Fruit fly (Drosophila melanogaster) whole organism, embryonic: Measurements from ENCODE around the gene Ugt305A1.

Experiments
- Antp ChIP-seq: fragments of 200-800 bp; sonication (Bioruptor generic); optimal IDR thresholded peaks from 3 replicates; lab custom pipeline; 2016; ENCODE audit warnings: missing biosample characterization, missing genetic modification characterization
- CG10147 ChIP-seq: fragments of 200-800 bp; sonication (Bioruptor generic); optimal IDR thresholded peaks from 2 replicates; lab custom pipeline; 2019; ENCODE audit warnings: missing biosample characterization, mild to moderate bottlenecking, missing genetic modification characterization, moderate library complexity
- CG10267 ChIP-seq: fragments of 200-800 bp; sonication (Bioruptor generic); optimal IDR thresholded peaks from 2 replicates; lab custom pipeline; 2018; ENCODE audit warnings: missing biosample characterization, mild to moderate bottlenecking, missing genetic modification characterization, moderate library complexity
- CG10366 ChIP-seq: fragments of 200-800 bp; sonication (Bioruptor generic); IDR thresholded peaks from 2 replicates; pipeline ENCODE4 v1.3.6; 2022; ENCODE audit warnings: missing biosample characterization, missing genetic modification characterization
- CG10979 ChIP-seq: fragments of 200-800 bp; sonication (Bioruptor generic); optimal IDR thresholded peaks from 2 replicates; lab custom pipeline; 2018; ENCODE audit warnings: missing biosample characterization, mild to moderate bottlenecking, missing genetic modification characterization, moderate library complexity
- CG12659 ChIP-seq: fragments of 200-800 bp; sonication (Bioruptor generic); optimal IDR thresholded peaks from 3 replicates; lab custom pipeline; 2017; ENCODE audit warnings: mild to moderate bottlenecking, missing biosample characterization, missing genetic modification reagents, missing genetic modification characterization
- CG13424 ChIP-seq: fragments of 200-800 bp; sonication (Bioruptor generic); optimal IDR thresholded peaks from 2 replicates; lab custom pipeline; 2019; ENCODE audit warnings: missing biosample characterization, mild to moderate bottlenecking, missing genetic modification characterization, moderate library complexity
- CG15514 ChIP-seq: fragments of 200-800 bp; sonication (Bioruptor generic); optimal IDR thresholded peaks from 3 replicates; lab custom pipeline; 2017; ENCODE audit warnings: missing biosample characterization, missing genetic modification characterization, mild to moderate bottlenecking, moderate library complexity, missing genetic modification reagents
- CG16813 ChIP-seq: fragments of 200-800 bp; sonication (Bioruptor generic); IDR thresholded peaks from 3 replicates; pipeline ENCODE4 v1.3.6; 2022; ENCODE audit warnings: missing biosample characterization, missing genetic modification characterization; ENCODE audit not compliant: partially characterized antibody
- CG2120 ChIP-seq: fragments of 200-800 bp; sonication (Bioruptor generic); optimal IDR thresholded peaks from 3 replicates; lab custom pipeline; 2016; ENCODE audit warnings: missing biosample characterization, missing genetic modification characterization
- CG31441 ChIP-seq: fragments of 200-800 bp; sonication (Bioruptor generic); IDR thresholded peaks from 2 replicates; pipeline ENCODE4 v1.3.6; 2022; ENCODE audit warnings: missing biosample characterization, missing genetic modification characterization
- CG32532 ChIP-seq: fragments of 200-800 bp; sonication (Bioruptor generic); IDR thresholded peaks from 2 replicates; pipeline ENCODE4 v1.3.6; 2022; ENCODE audit warnings: missing biosample characterization, missing genetic modification characterization
- CG33213 ChIP-seq: fragments of 200-800 bp; sonication (Bioruptor generic); optimal IDR thresholded peaks from 3 replicates; lab custom pipeline; 2016; ENCODE audit warnings: missing biosample characterization, missing genetic modification characterization
- CG33557 ChIP-seq: fragments of 200-800 bp; sonication (Bioruptor generic); optimal IDR thresholded peaks from 2 replicates; lab custom pipeline; 2019; ENCODE audit warnings: missing biosample characterization, mild to moderate bottlenecking, missing genetic modification characterization, moderate library complexity
- CG34376 ChIP-seq: fragments of 200-800 bp; sonication (Bioruptor generic); optimal IDR thresholded peaks from 2 replicates; lab custom pipeline; 2018; ENCODE audit warnings: missing biosample characterization, mild to moderate bottlenecking, missing genetic modification characterization
- CG3847 ChIP-seq: fragments of 200-800 bp; sonication (Bioruptor generic); IDR thresholded peaks from 2 replicates; pipeline ENCODE4 v1.3.6; 2022; ENCODE audit warnings: missing biosample characterization, missing genetic modification characterization
- CG4404 ChIP-seq: fragments of 200-800 bp; sonication (Bioruptor generic); IDR thresholded peaks from 2 replicates; pipeline ENCODE4 v1.3.6; 2022; ENCODE audit warnings: missing biosample characterization, missing genetic modification characterization
- CG7839 ChIP-seq: fragments of 200-800 bp; sonication (Bioruptor generic); optimal IDR thresholded peaks from 3 replicates; lab custom pipeline; 2018; ENCODE audit warnings: missing biosample characterization, mild to moderate bottlenecking, missing genetic modification characterization, moderate library complexity
- CG8089 ChIP-seq: fragments of 200-800 bp; sonication (Bioruptor generic); optimal IDR thresholded peaks from 3 replicates; lab custom pipeline; 2016; ENCODE audit warnings: missing biosample characterization, missing genetic modification characterization
- D ChIP-seq, 2 experiments: fragments of 200-800 bp in 1 of 2; fragments of >200 bp in 1 of 2; sonication (Bioruptor generic) in 1 of 2; optimal IDR thresholded peaks; 2 replicates in 1 of 2; 3 replicates in 1 of 2; lab custom pipeline; 2017; ENCODE audit warnings: mild to moderate bottlenecking in 1 of 2, missing biosample characterization in 1 of 2, missing genetic modification characterization in 1 of 2, missing genetic modification reagents in 1 of 2
- Deaf1 ChIP-seq: fragments of 200-800 bp; optimal IDR thresholded peaks from 3 replicates; lab custom pipeline; 2019; ENCODE audit warnings: missing biosample characterization, mild to moderate bottlenecking, missing genetic modification characterization, moderate library complexity
- Doc2 ChIP-seq: fragments of 200-800 bp; sonication (Bioruptor generic); IDR thresholded peaks from 2 replicates; pipeline ENCODE4 v1.3.6; 2022; ENCODE audit warnings: missing biosample characterization, missing genetic modification characterization
- Ets65A ChIP-seq: fragments of 200-800 bp; sonication (Bioruptor generic); peaks from one replicate; lab custom pipeline; 2016; ENCODE audit warnings: missing biosample characterization, missing genetic modification characterization
- HHEX ChIP-seq: fragments of 200-800 bp; sonication (Bioruptor generic); optimal IDR thresholded peaks from 3 replicates; lab custom pipeline; 2017; ENCODE audit warnings: missing biosample characterization, mild to moderate bottlenecking, missing genetic modification characterization, missing genetic modification reagents
- HLH3B ChIP-seq: fragments of 200-800 bp; sonication (Bioruptor generic); IDR thresholded peaks from 2 replicates; pipeline ENCODE4 v1.3.6; 2022; ENCODE audit warnings: missing biosample characterization, missing genetic modification characterization
- Hmr ChIP-seq: fragments of 200-800 bp; sonication (Bioruptor generic); optimal IDR thresholded peaks from 3 replicates; lab custom pipeline; 2017; ENCODE audit warnings: mild to moderate bottlenecking, missing biosample characterization, missing genetic modification reagents, missing genetic modification characterization
- Med ChIP-seq: fragments of 200-800 bp; sonication (Bioruptor generic); peaks from one replicate; lab custom pipeline; 2016; ENCODE audit warnings: missing biosample characterization, missing genetic modification characterization, mild to moderate bottlenecking, inconsistent platforms, moderate library complexity
- Oli ChIP-seq: fragments of 200-800 bp; sonication (Bioruptor generic); optimal IDR thresholded peaks from 2 replicates; lab custom pipeline; 2018; ENCODE audit warnings: missing biosample characterization, mild to moderate bottlenecking, missing genetic modification characterization, moderate library complexity
- PHDP ChIP-seq: fragments of 200-800 bp; sonication (Bioruptor generic); optimal IDR thresholded peaks from 3 replicates; lab custom pipeline; 2018; ENCODE audit warnings: missing biosample characterization, mild to moderate bottlenecking, missing genetic modification characterization, moderate library complexity
- Ptx1 ChIP-seq: fragments of 200-800 bp; sonication (Bioruptor generic); IDR thresholded peaks from 2 replicates; pipeline ENCODE4 v1.3.6; 2022; ENCODE audit warnings: missing biosample characterization, missing genetic modification characterization
- Sox102F ChIP-seq: fragments of 200-800 bp; sonication (Bioruptor generic); optimal IDR thresholded peaks from 2 replicates; lab custom pipeline; 2018; ENCODE audit warnings: missing biosample characterization, mild to moderate bottlenecking, missing genetic modification characterization, moderate library complexity
- cg ChIP-seq: fragments of 200-800 bp; sonication (Bioruptor generic); optimal IDR thresholded peaks from 3 replicates; lab custom pipeline; 2019; ENCODE audit warnings: missing biosample characterization, mild to moderate bottlenecking, missing genetic modification characterization, moderate library complexity
- dati ChIP-seq: fragments of 200-800 bp; sonication (Bioruptor generic); IDR thresholded peaks from 2 replicates; pipeline ENCODE4 v1.3.6; 2022; ENCODE audit warnings: missing biosample characterization, missing genetic modification characterization
- dpn ChIP-seq, 2 experiments: fragments of 200-800 bp; sonication (Bioruptor generic); optimal IDR thresholded peaks; 3 replicates each; lab custom pipeline; 2016; ENCODE audit warnings: missing biosample characterization in 2 of 2, missing genetic modification characterization in 2 of 2
- dysf ChIP-seq: fragments of 200-800 bp; sonication (Bioruptor generic); IDR thresholded peaks from 3 replicates; pipeline ENCODE4 v1.3.6; 2022; ENCODE audit warnings: missing biosample characterization, missing genetic modification characterization
- gem ChIP-seq: fragments of 200-800 bp; sonication (Bioruptor generic); optimal IDR thresholded peaks from 2 replicates; lab custom pipeline; 2019; ENCODE audit warnings: missing biosample characterization, mild to moderate bottlenecking, missing genetic modification characterization, moderate library complexity
- gfzf ChIP-seq: fragments of 200-800 bp; sonication (Bioruptor generic); optimal IDR thresholded peaks from 2 replicates; lab custom pipeline; 2016; ENCODE audit warnings: missing biosample characterization, mild to moderate bottlenecking, missing genetic modification characterization, moderate library complexity
- grn ChIP-seq: fragments of 200-800 bp; sonication (Bioruptor generic); optimal IDR thresholded peaks from 3 replicates; lab custom pipeline; 2017; ENCODE audit warnings: missing biosample characterization, missing genetic modification characterization
- lab ChIP-seq: fragments of 200-800 bp; sonication (Bioruptor generic); optimal IDR thresholded peaks from 3 replicates; lab custom pipeline; 2017; ENCODE audit warnings: missing biosample characterization, missing genetic modification characterization, mild to moderate bottlenecking, moderate library complexity, missing genetic modification reagents
- nmo ChIP-seq: fragments of 200-800 bp; sonication (Bioruptor generic); optimal IDR thresholded peaks from 2 replicates; lab custom pipeline; 2018; ENCODE audit warnings: missing biosample characterization, mild to moderate bottlenecking, missing genetic modification characterization, moderate library complexity
- org-1 ChIP-seq: fragments of 200-800 bp; sonication (Bioruptor generic); optimal IDR thresholded peaks from 2 replicates; lab custom pipeline; 2017; ENCODE audit warnings: missing biosample characterization, missing genetic modification characterization
- prd ChIP-seq, 3 experiments: fragments of >200 bp in 2 of 3; fragments of 200-800 bp in 1 of 3; sonication (Bioruptor generic) in 1 of 3; optimal IDR thresholded peaks in 2 of 3; IDR thresholded peaks in 1 of 3; 2 replicates in 2 of 3; 3 replicates in 1 of 3; pipeline versions ENCODE4 v1.3.6 to Lab custom; 2017 to 2022; ENCODE audit warnings: missing biosample characterization in 1 of 3, missing genetic modification characterization in 1 of 3
- repo ChIP-seq: fragments of 200-800 bp; sonication (Bioruptor generic); optimal IDR thresholded peaks from 2 replicates; lab custom pipeline; 2016; ENCODE audit warnings: missing biosample characterization, missing genetic modification characterization
- row ChIP-seq: fragments of 200-800 bp; sonication (Bioruptor generic); IDR thresholded peaks from 3 replicates; pipeline ENCODE4 v1.3.6; 2022; ENCODE audit warnings: missing biosample characterization, missing genetic modification characterization
- sens ChIP-seq: fragments of 200-800 bp; sonication (Bioruptor generic); peaks from one replicate; lab custom pipeline; 2016; ENCODE audit warnings: missing biosample characterization, missing genetic modification characterization
- slbo ChIP-seq: fragments of 200-800 bp; sonication (Bioruptor generic); IDR thresholded peaks from 2 replicates; pipeline ENCODE4 v1.3.6; 2022; ENCODE audit warnings: missing biosample characterization, missing genetic modification characterization
- stc ChIP-seq: fragments of 200-800 bp; sonication (Bioruptor generic); IDR thresholded peaks from 2 replicates; pipeline ENCODE4 v1.3.6; 2022; ENCODE audit warnings: missing biosample characterization, missing genetic modification characterization
- unpg ChIP-seq: fragments of 200-800 bp; sonication (Bioruptor generic); optimal IDR thresholded peaks from 3 replicates; lab custom pipeline; 2018; ENCODE audit warnings: missing biosample characterization, mild to moderate bottlenecking, missing genetic modification characterization, moderate library complexity
- wek ChIP-seq: fragments of 200-800 bp; sonication (Bioruptor generic); optimal IDR thresholded peaks from 3 replicates; lab custom pipeline; 2018; ENCODE audit warnings: missing biosample characterization, mild to moderate bottlenecking, missing genetic modification characterization, moderate library complexity

Ugt305A1 gene

dm6 chr3L:4059293-4059820, at the start of gene Ugt305A1:
Gene Ugt305A1, plus strand, starts transcription at chr3L:4059770.
- no peak for TF ChIP-seq gfzf (GFP tag; lab: Kevin White, UChicago)
- peak in 1 of 2 experiments; percentile 3 for TF ChIP-seq dpn (GFP tag; optimal IDR thresholded peaks at IDR 0.05; lab: Kevin White, UChicago)
- TF ChIP-seq CG2120, result peak; percentile 30
- TF ChIP-seq stc (GFP tag; lab: Robert Waterston, UW), result 0 out of 2 replicates have a peak, but pooled peaks have one; percentile 24
- TF ChIP-seq sens (GFP tag; lab: Kevin White, UChicago), result peak; percentile 78
- 0 out of 2 replicates have a peak, but pooled peaks have one; percentile 10 for TF ChIP-seq dati (GFP tag; lab: Robert Waterston, UW)
- peak; percentile 61 for TF ChIP-seq Ets65A (GFP tag; lab: Kevin White, UChicago)
- 0 out of 3 replicates have a peak, but pooled peaks have one; percentile 19 for TF ChIP-seq dysf (GFP tag; lab: Robert Waterston, UW)
- TF ChIP-seq Oli (tag; lab: Kevin White, UChicago), result peak; percentile 6
- TF ChIP-seq row, result peak; percentile 50; the same call in 2 of the 3 replicates
- peak; percentile 30 for TF ChIP-seq PHDP (tag; lab: Kevin White, UChicago)
- 0 out of 2 replicates have a peak, but pooled peaks have one; percentile 35 for TF ChIP-seq slbo
- TF ChIP-seq CG33557 (GFP tag; lab: Kevin White, UChicago), result no peak
- TF ChIP-seq wek, result peak; percentile 50
- TF ChIP-seq Hmr, result peak; percentile 22
- TF ChIP-seq CG12659, result peak; percentile 11
- TF ChIP-seq Med (GFP tag; lab: Kevin White, UChicago), result peak; percentile 65
- TF ChIP-seq Sox102F (GFP tag; lab: Kevin White, UChicago), result peak; percentile 31
- peak; percentile 17 for TF ChIP-seq grn (GFP tag; lab: Kevin White, UChicago)
- peak; percentile 39; the same call in 1 of the 2 replicates for TF ChIP-seq CG32532 (GFP tag; lab: Robert Waterston, UW)
- TF ChIP-seq CG34376 (GFP tag; lab: Kevin White, UChicago), result peak; percentile 6
- TF ChIP-seq CG33213, result no peak
- peak; percentile 17 for TF ChIP-seq unpg
- TF ChIP-seq cg (GFP tag; lab: Kevin White, UChicago), result no peak
- TF ChIP-seq HLH3B, result no peak
- TF ChIP-seq Ptx1 (GFP tag; lab: Robert Waterston, UW), result peak; percentile 28; the same call in 1 of the 2 replicates
- TF ChIP-seq CG16813 (GFP tag; lab: Robert Waterston, UW), result no peak
- no peak for TF ChIP-seq prd (optimal IDR thresholded peaks at IDR 0.05; lab: Kevin White, UChicago)
- TF ChIP-seq prd (GFP tag; IDR thresholded peaks at IDR 0.05; lab: Robert Waterston, UW), result peak; percentile 26; the same call in 1 of the 3 replicates
- 0 out of 2 replicates have a peak, but pooled peaks have one; percentile 11 for TF ChIP-seq CG31441
- peak; percentile 4 for TF ChIP-seq CG15514 (GFP tag; lab: Kevin White, UChicago)
- TF ChIP-seq CG10979, result peak; percentile 5
- TF ChIP-seq, all 482 proteins: peak for 25

- TF ChIP-seq gem (tag; lab: Kevin White, UChicago) (peak; percentile 51), CG4404 (GFP tag; lab: Robert Waterston, UW) (no peak), CG10366 (GFP tag; lab: Robert Waterston, UW) (no peak), Deaf1 (tag; lab: Kevin White, UChicago) (no peak), nmo (GFP tag; lab: Kevin White, UChicago) (peak; percentile 12), CG8089 (GFP tag; lab: Kevin White, UChicago) (no peak), org-1 (peak; percentile 20), HHEX (GFP tag; lab: Kevin White, UChicago) (peak; percentile 24), CG7839 (tag; lab: Kevin White, UChicago) (peak; percentile 38), CG13424 (peak; percentile 17), Antp (GFP tag; lab: Kevin White, UChicago) (no peak), D (optimal IDR thresholded peaks at IDR 0.05; lab: Kevin White, UChicago) (no peak), D (GFP tag; optimal IDR thresholded peaks at IDR 0.05; lab: Kevin White, UChicago) (no peak), repo (no peak), CG10147 (peak; percentile 21), CG10267 (tag; lab: Kevin White, UChicago) (peak; percentile 22), Doc2 (GFP tag; lab: Robert Waterston, UW) (no peak), CG3847 (no peak), lab (GFP tag; lab: Kevin White, UChicago) (peak; percentile 44)
These were observed 49.4 kb upstream of the Ugt305A1 start for dm6 chr3L:4010122-4010521.
